Worm (Caenorhabditis elegans): ENCODE data around the gene fbxa-157.
"Not testable (repeated sequence)": the region's sequence is repeated elsewhere in the genome, so short reads cannot be mapped to it uniquely, and the experiment has no call there.

The fbxa-157 gene

DNA sequence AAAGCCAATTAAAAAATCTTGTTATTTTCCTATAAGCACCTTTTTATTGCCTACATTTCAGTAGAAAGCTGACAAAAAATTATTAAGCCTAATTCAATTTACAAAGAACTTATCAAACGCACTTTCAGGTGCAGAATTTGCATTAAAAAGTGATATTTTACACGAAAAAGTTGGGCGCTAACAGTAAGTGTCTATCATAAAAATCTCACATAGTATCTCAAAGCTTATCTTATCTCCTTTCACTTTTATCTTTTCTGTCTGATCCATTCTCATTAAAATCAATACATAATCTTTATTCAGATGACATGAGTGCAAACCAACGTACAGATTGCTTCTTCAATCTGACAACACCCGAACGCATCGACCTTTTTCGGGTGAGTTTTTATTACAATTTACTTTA, 10.4 kb downstream of the fbxa-157 start, which contains the start of gene dcar-1:
TSS of gene dcar-1 (plus strand) at position 301 of the 400 bp plus-strand sequence.
- TF ChIP-seq mml-1 (tag; optimal IDR thresholded peaks at IDR 0.05) (no peak), lin-39 (tag; optimal IDR thresholded peaks at IDR 0.05) (no peak), ztf-4 (tag; optimal IDR thresholded peaks at IDR 0.05) (no peak), daf-12 (tag; optimal IDR thresholded peaks at IDR 0.05) (no peak), skn-1 (tag; optimal IDR thresholded peaks at IDR 0.05) (no peak), nhr-11 (tag; optimal IDR thresholded peaks at IDR 0.05) (no peak), ama-1 (optimal IDR thresholded peaks at IDR 0.05) (no peak), lsy-12 (tag; optimal IDR thresholded peaks at IDR 0.05) (no peak), snpc-4 (tag; optimal IDR thresholded peaks at IDR 0.05) (no peak)

- TF ChIP-seq nhr-23 (tag; optimal IDR thresholded peaks at IDR 0.05) (no peak), ceh-28 (tag; optimal IDR thresholded peaks at IDR 0.05) (no peak), nhr-67 (tag; optimal IDR thresholded peaks at IDR 0.05) (no peak), ceh-16 (tag; optimal IDR thresholded peaks at IDR 0.05) (no peak)
Measured at ce11 chrV:17918726-17919125, 19.1 kb downstream of the fbxa-157 start, which contains the start of gene C06H5.8. TSS of gene C06H5.8 (plus strand) at chrV:17919026.

DNA sequence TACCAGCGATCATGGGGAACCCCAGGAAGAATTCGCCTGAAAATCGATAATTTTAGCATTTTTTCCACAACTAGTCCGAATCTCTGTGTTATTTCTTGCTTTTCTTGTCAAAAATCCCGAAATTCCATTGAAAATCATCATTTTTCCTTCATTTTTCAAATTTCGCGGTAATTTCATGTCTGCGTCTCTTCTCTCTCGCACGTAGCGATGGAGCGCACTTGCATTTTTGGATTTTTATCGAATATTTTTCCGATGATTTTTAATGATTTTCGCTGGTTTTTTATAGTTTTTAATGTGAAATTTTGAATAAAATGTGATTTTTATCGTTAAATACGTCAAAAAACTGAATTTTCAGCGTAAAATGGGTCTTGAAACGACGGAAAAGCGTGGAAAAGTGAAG, 21.8 kb downstream of the fbxa-157 start, which contains the start of gene E01B7.2:
TSS of gene E01B7.2 (plus strand) at position 350 of the 400 bp plus-strand sequence.
- peak; percentile 82 for TF ChIP-seq lin-15B (tag; optimal IDR thresholded peaks at IDR 0.05)
- TF ChIP-seq nhr-76 (tag; optimal IDR thresholded peaks at IDR 0.05): no peak
- TF ChIP-seq lin-39 (tag; optimal IDR thresholded peaks at IDR 0.05): peak; percentile 35
- no peak for TF ChIP-seq ceh-16 (tag; optimal IDR thresholded peaks at IDR 0.05)
- peak; percentile 86 for TF ChIP-seq pha-4 (tag; optimal IDR thresholded peaks at IDR 0.05)
- peak; percentile 48 for TF ChIP-seq hmg-11 (tag; optimal IDR thresholded peaks at IDR 0.05)
- peak; percentile 40 for TF ChIP-seq jun-1 (tag; optimal IDR thresholded peaks at IDR 0.05)
- peak; percentile 89 for TF ChIP-seq nhr-23 (tag; optimal IDR thresholded peaks at IDR 0.05)
- peak; percentile 71 for TF ChIP-seq ceh-82 (tag; optimal IDR thresholded peaks at IDR 0.05)
- TF ChIP-seq unc-62 (GFP tag; optimal IDR thresholded peaks at IDR 0.05): no peak
- TF ChIP-seq nhr-67 (tag; optimal IDR thresholded peaks at IDR 0.05): no peak
- no peak for TF ChIP-seq daf-12 (tag; optimal IDR thresholded peaks at IDR 0.05)
- peak; percentile 47 for TF ChIP-seq nhr-25 (tag; optimal IDR thresholded peaks at IDR 0.05)
- peak; percentile 21 for TF ChIP-seq elt-2 (tag; optimal IDR thresholded peaks at IDR 0.05)
- TF ChIP-seq lsy-12 (tag; optimal IDR thresholded peaks at IDR 0.05): no peak
- no peak for TF ChIP-seq nhr-28 (tag; optimal IDR thresholded peaks at IDR 0.05)
- peak; percentile 64 for TF ChIP-seq ceh-28 (tag; optimal IDR thresholded peaks at IDR 0.05)
- TF ChIP-seq snpc-4 (tag; optimal IDR thresholded peaks at IDR 0.05): peak; percentile 47
- TF ChIP-seq fos-1 (tag; optimal IDR thresholded peaks at IDR 0.05): no peak
- TF ChIP-seq egl-5 (tag; optimal IDR thresholded peaks at IDR 0.05): no peak
- no peak for TF ChIP-seq nhr-237 (tag; optimal IDR thresholded peaks at IDR 0.05)
- TF ChIP-seq nhr-11 (tag; optimal IDR thresholded peaks at IDR 0.05): no peak
- TF ChIP-seq skn-1 (tag; optimal IDR thresholded peaks at IDR 0.05): peak; percentile 96
- TF ChIP-seq fkh-10 (GFP tag; optimal IDR thresholded peaks at IDR 0.05): peak; percentile 24
- peak in 1 of 2 experiments; percentile 56 for TF ChIP-seq eor-1 (tag; optimal IDR thresholded peaks at IDR 0.05)
- TF ChIP-seq mdl-1 (tag; optimal IDR thresholded peaks at IDR 0.05): no peak
- peak; percentile 75 for TF ChIP-seq nfya-1 (tag; optimal IDR thresholded peaks at IDR 0.05; ENCODE audit: insufficient read depth)

DNA sequence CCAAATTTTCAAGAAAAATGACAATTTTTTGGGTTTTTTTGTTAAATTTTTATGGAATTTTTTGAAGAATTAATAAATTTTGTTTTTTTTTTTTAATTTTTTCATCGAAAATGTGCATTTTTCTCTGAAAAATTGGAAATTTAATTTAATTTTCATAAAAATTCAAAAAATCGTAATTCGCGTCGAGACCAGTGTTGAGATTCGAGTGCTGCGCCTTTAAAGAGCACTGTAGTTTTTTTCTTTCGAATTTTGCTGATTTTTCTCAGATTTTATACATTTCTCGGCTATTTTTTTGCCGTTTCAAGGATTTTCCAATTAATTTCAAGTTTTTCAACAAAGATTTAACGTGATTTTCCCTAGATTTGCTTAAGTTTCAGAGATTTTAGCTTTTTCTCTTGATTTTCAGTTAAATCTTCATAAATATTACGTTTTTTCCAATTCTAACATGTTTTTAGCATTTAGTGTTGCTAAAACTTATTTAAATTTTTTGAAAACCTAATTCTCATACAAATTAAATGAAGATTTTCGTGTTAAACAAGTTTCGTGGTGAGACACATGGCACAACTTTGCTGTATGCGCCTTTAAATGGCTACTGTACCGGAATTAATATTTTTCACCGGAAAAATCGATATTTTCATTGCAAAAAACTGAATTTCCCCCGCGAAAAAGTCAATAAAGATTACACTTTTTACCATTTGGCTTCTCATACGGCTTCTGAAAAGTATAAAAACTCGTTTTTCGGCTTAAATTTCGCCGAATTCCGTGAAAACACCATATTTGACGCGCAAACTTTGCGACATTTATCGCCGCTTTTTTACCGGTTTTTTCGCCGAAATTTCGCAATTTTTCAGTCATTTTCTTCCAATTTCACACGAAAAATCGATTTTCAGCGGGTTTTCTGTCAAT, 24.7 kb downstream of the fbxa-157 start, which contains the start of gene usp-50:
TSS of gene usp-50 (plus strand) at position 822 of the 906 bp plus-strand sequence.
- not testable (repeated sequence) for TF ChIP-seq mdl-1, nhr-11, fos-1 (tag; optimal IDR thresholded peaks at IDR 0.05)

ce11 chrV:17928128-17928527, 28.5 kb downstream of the fbxa-157 start:
- TF ChIP-seq nhr-12 (tag; optimal IDR thresholded peaks at IDR 0.05): no peak
- TF ChIP-seq fos-1 (tag; optimal IDR thresholded peaks at IDR 0.05): no peak
- no peak for TF ChIP-seq eor-1 (tag; optimal IDR thresholded peaks at IDR 0.05)
- TF ChIP-seq nhr-23 (tag; optimal IDR thresholded peaks at IDR 0.05): no peak
- TF ChIP-seq fkh-10 (GFP tag; optimal IDR thresholded peaks at IDR 0.05): no peak
- TF ChIP-seq elt-2 (tag; optimal IDR thresholded peaks at IDR 0.05): no peak
- no peak for TF ChIP-seq fkh-2 (tag; optimal IDR thresholded peaks at IDR 0.05)
- no peak for TF ChIP-seq egl-5 (tag; optimal IDR thresholded peaks at IDR 0.05)
- no peak for TF ChIP-seq ceh-28 (tag; optimal IDR thresholded peaks at IDR 0.05)

Measured in whole organism, L3 larva.